Worm (Caenorhabditis elegans): Measurements from ENCODE around the gene cri-3.

cri-3 gene

DNA sequence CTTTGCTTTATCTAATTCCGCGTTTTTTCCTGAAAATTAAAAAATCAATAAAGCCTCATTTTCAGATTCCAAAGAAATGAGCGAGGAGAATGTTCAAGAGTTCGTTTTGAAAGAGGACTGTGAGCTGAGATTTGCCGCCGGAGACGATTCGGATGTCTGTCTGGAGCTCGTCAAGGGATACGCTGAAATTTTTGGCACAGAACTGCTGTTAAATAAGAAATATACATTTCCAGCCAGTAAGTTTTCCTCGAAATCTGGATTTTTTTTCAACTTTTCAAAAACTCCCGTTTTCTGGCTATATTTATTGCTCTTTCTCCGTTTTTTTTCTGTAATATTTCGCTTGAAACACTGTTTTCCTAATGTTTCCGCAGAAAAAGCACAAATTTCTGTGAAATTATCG lies 1.5 kb downstream of the cri-3 start, which contains the start of gene clpf-1 (continued):
- no peak for TF ChIP-seq hlh-12 (tag; optimal IDR thresholded peaks at IDR 0.05)

DNA sequence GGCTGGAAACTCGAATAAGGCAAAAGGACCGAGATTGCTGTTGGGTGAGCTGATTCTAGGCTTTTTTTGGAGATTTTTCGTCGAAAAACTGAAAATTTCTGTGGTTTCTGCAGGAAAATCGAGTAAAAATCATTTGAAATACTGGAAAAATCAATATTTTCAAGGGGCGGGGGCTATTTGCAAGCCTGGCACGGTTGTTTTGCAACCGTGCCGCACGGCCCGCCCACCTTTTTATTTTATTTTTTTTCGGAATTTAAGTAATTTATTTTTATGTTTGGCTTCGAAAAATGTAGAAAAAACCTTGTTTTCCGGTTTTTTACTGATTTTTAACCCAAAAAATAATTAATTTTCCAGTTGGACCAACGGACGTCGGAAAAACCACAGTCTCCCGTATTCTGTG lies 2.3 kb downstream of the cri-3 start:
- TF ChIP-seq K12H6.12 (tag; optimal IDR thresholded peaks at IDR 0.05) (no peak), nhr-179 (tag; optimal IDR thresholded peaks at IDR 0.05) (no peak), unc-62 (GFP tag; optimal IDR thresholded peaks at IDR 0.05) (no peak), cebp-1 (GFP tag; IDR thresholded peaks at IDR 0.05) (no peak), cebp-1 (tag; optimal IDR thresholded peaks at IDR 0.05) (peak; percentile 6), snpc-1.3 (tag; optimal IDR thresholded peaks at IDR 0.05; ENCODE audit: insufficient read depth) (peak; percentile 53), rpc-1 (optimal IDR thresholded peaks at IDR 0.05) (peak; percentile 11), rpc-1 (tag; optimal IDR thresholded peaks at IDR 0.05) (no peak), unc-130 (GFP tag; optimal IDR thresholded peaks at IDR 0.05) (no peak), F10E7.11 (tag; optimal IDR thresholded peaks at IDR 0.05) (no peak), madf-6 (GFP tag; IDR thresholded peaks at IDR 0.05) (peak; percentile 66; the same call in 1 of the 2 replicates), zfh-2 (GFP tag; conservative IDR thresholded peaks at IDR 0.05) (0 out of 2 replicates have a peak, but pooled peaks have one; percentile 15), mcd-1 (GFP tag; IDR thresholded peaks at IDR 0.05) (peak; percentile 36; the same call in 1 of the 2 replicates), D2030.7 (GFP tag; IDR thresholded peaks at IDR 0.05) (peak; percentile 36; the same call in 1 of the 2 replicates), F33H1.4 (GFP tag; IDR thresholded peaks at IDR 0.05) (peak; percentile 56), dox-1 (GFP tag; IDR thresholded peaks at IDR 0.05) (peak; percentile 63), F37B4.10 (GFP tag; IDR thresholded peaks at IDR 0.05) (no peak)

DNA sequence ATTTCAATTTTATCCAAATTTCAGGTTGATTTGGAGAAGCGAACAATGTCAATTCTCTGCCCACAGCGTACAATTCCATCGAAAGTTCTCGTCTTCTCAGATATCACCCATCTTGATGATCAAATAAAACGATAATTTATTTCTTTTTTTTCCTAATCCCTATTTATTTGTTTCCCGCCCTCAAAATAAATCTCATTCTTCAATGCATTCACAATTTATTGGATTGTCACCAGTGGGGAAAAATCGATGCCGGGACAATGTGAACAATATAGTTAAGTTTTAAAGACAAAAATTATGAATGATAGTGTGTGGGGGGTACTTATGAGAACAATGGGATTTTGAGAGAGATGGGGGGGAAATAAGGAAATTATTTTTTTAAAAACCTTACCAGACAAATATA lies 4.3 kb downstream of the cri-3 start:
- no peak for TF ChIP-seq athp-1 (tag; optimal IDR thresholded peaks at IDR 0.05)
- TF ChIP-seq nhr-80 (tag; optimal IDR thresholded peaks at IDR 0.05): no peak
- TF ChIP-seq rec-8 (tag; optimal IDR thresholded peaks at IDR 0.05): no peak
- no peak for TF ChIP-seq ZK185.1 (tag; optimal IDR thresholded peaks at IDR 0.05; ENCODE audit: poor library complexity, severe bottlenecking)
- no peak for TF ChIP-seq bed-2 (GFP tag; IDR thresholded peaks at IDR 0.05)
- no peak for TF ChIP-seq nhr-90 (tag; optimal IDR thresholded peaks at IDR 0.05)
- TF ChIP-seq somi-1 (GFP tag; optimal IDR thresholded peaks at IDR 0.05): no peak
- no peak for TF ChIP-seq ztf-18 (tag; optimal IDR thresholded peaks at IDR 0.05)
- TF ChIP-seq tbp1 (GFP tag; optimal IDR thresholded peaks at IDR 0.05): peak; percentile 12
- no peak for TF ChIP-seq attf-5 (GFP tag; optimal IDR thresholded peaks at IDR 0.05)
- peak; percentile 43 for TF ChIP-seq hrde-1 (tag; optimal IDR thresholded peaks at IDR 0.05; ENCODE audit: borderline replicate concordance)
- no peak for TF ChIP-seq hlh-26 (GFP tag; conservative IDR thresholded peaks at IDR 0.05)
- no peak for TF ChIP-seq F57A8.1 (GFP tag; optimal IDR thresholded peaks at IDR 0.05)
- peak; percentile 17 for TF ChIP-seq xnd-1 (tag; optimal IDR thresholded peaks at IDR 0.05)
- no peak for TF ChIP-seq ceh-91 (GFP tag; IDR thresholded peaks at IDR 0.05)
- TF ChIP-seq aptf-2 (GFP tag; conservative IDR thresholded peaks at IDR 0.05): no peak
- peak; percentile 38 for TF ChIP-seq him-1 (tag; optimal IDR thresholded peaks at IDR 0.05)
- peak; percentile 28 for TF ChIP-seq unc-130 (GFP tag; optimal IDR thresholded peaks at IDR 0.05)
- peak; percentile 60; the same call in 1 of the 2 replicates for TF ChIP-seq hsf-1 (GFP tag; IDR thresholded peaks at IDR 0.05)
- TF ChIP-seq nfya-1 (tag; optimal IDR thresholded peaks at IDR 0.05; ENCODE audit: borderline replicate concordance, insufficient read depth): no peak
- no peak for TF ChIP-seq nfyb-1 (GFP tag; IDR thresholded peaks at IDR 0.05)
- peak; percentile 26 for TF ChIP-seq efl-1 (GFP tag; optimal IDR thresholded peaks at IDR 0.05)
- no peak for TF ChIP-seq F57C9.4 (tag; optimal IDR thresholded peaks at IDR 0.05)
- TF ChIP-seq nhr-27 (tag; optimal IDR thresholded peaks at IDR 0.05): no peak
- TF ChIP-seq lag-1 (GFP tag; IDR thresholded peaks at IDR 0.05): no peak
- 0 out of 2 replicates have a peak, but pooled peaks have one; percentile 23 for TF ChIP-seq hmg-1.2 (GFP tag; IDR thresholded peaks at IDR 0.05)
- 0 out of 2 replicates have a peak, but pooled peaks have one; percentile 7 for TF ChIP-seq madf-3 (GFP tag; IDR thresholded peaks at IDR 0.05)
- TF ChIP-seq mes-4 (tag; optimal IDR thresholded peaks at IDR 0.05): no peak
- TF ChIP-seq Y67H2A.10 (GFP tag; conservative IDR thresholded peaks at IDR 0.05): no peak
- TF ChIP-seq mcd-1 (GFP tag; IDR thresholded peaks at IDR 0.05): no peak
- no peak for TF ChIP-seq K11D2.4 (GFP tag; IDR thresholded peaks at IDR 0.05)
